Worm (Caenorhabditis elegans) whole organism, late embryonic: ENCODE measurements around the gene rars-2.
A peak's percentile ranks its signal among the peaks of the same experiment; 100 is the strongest.

Source experiments
- C38D4.7 ChIP-seq: fragments of 200-800 bp; sonication (Bioruptor generic); optimal IDR thresholded peaks from 2 replicates; lab custom pipeline; 2018; ENCODE audit warnings: mild to moderate bottlenecking, missing genetic modification characterization, moderate library complexity, missing compliant biosample characterization
- F13H6.1 ChIP-seq: sonication (generic microtip); optimal IDR thresholded peaks from 2 replicates; lab custom pipeline; 2016; ENCODE audit warnings: missing genetic modification characterization, missing compliant biosample characterization
- K02D7.2 ChIP-seq: sonication (generic microtip); optimal IDR thresholded peaks from 2 replicates; lab custom pipeline; 2017; ENCODE audit warnings: mild to moderate bottlenecking, missing genetic modification characterization, missing compliant biosample characterization
- K09A11.1 ChIP-seq: sonication (generic microtip); optimal IDR thresholded peaks from 2 replicates; lab custom pipeline; 2017; ENCODE audit warnings: antibody characterized with exemption, mild to moderate bottlenecking, missing genetic modification characterization, missing compliant biosample characterization; ENCODE audit not compliant: insufficient read depth
- T23F11.4 ChIP-seq: fragments of 200-800 bp; sonication (Bioruptor generic); optimal IDR thresholded peaks from 2 replicates; lab custom pipeline; 2018; ENCODE audit warnings: mild to moderate bottlenecking, missing genetic modification characterization, missing compliant biosample characterization
- Y22D7AL.16 ChIP-seq: sonication (generic microtip); optimal IDR thresholded peaks from 2 replicates; lab custom pipeline; 2016; ENCODE audit warnings: missing genetic modification characterization, missing compliant biosample characterization
- ahr-1 ChIP-seq: sonication (generic microtip); optimal IDR thresholded peaks from 2 replicates; lab custom pipeline; 2016; ENCODE audit warnings: missing genetic modification characterization, missing compliant biosample characterization
- ceh-14 ChIP-seq: sonication (generic microtip); optimal IDR thresholded peaks from 2 replicates; lab custom pipeline; 2016; ENCODE audit warnings: missing genotype, missing genetic modification characterization, missing compliant biosample characterization
- ceh-18 ChIP-seq: sonication (generic microtip); optimal IDR thresholded peaks from 2 replicates; lab custom pipeline; 2016; ENCODE audit warnings: missing genetic modification characterization, missing compliant biosample characterization
- ceh-19 ChIP-seq: fragments of 200-800 bp; sonication (Bioruptor generic); optimal IDR thresholded peaks from 2 replicates; lab custom pipeline; 2018; ENCODE audit warnings: mild to moderate bottlenecking, missing genetic modification characterization, missing compliant biosample characterization
- ceh-31 ChIP-seq: sonication (generic microtip); optimal IDR thresholded peaks from 2 replicates; lab custom pipeline; 2016; ENCODE audit warnings: missing genetic modification characterization, missing compliant biosample characterization
- ceh-34 ChIP-seq: sonication (generic microtip); optimal IDR thresholded peaks from 2 replicates; lab custom pipeline; 2016; ENCODE audit warnings: mild to moderate bottlenecking, missing genetic modification characterization, missing compliant biosample characterization
- ceh-6 ChIP-seq: fragments of 200-800 bp; sonication (Bioruptor generic); optimal IDR thresholded peaks from 2 replicates; lab custom pipeline; 2018; ENCODE audit warnings: mild to moderate bottlenecking, missing genetic modification characterization, missing compliant biosample characterization
- ceh-9 ChIP-seq: sonication (generic microtip); optimal IDR thresholded peaks from 2 replicates; lab custom pipeline; 2016; ENCODE audit warnings: mild to moderate bottlenecking, missing genetic modification characterization, inconsistent platforms, missing compliant biosample characterization
- che-1 ChIP-seq: sonication (generic microtip); optimal IDR thresholded peaks from 2 replicates; lab custom pipeline; 2016; ENCODE audit warnings: mild to moderate bottlenecking, missing genetic modification characterization, missing compliant biosample characterization
- dmd-4 ChIP-seq: sonication (generic microtip); optimal IDR thresholded peaks from 2 replicates; lab custom pipeline; 2016; ENCODE audit warnings: borderline replicate concordance, missing genetic modification characterization, missing compliant biosample characterization
- dve-1 ChIP-seq: sonication (generic microtip); optimal IDR thresholded peaks from 2 replicates; lab custom pipeline; 2017; ENCODE audit warnings: antibody characterized with exemption, mild to moderate bottlenecking, missing genetic modification characterization, missing compliant biosample characterization
- elt-2 ChIP-seq: sonication (generic microtip); optimal IDR thresholded peaks from 2 replicates; lab custom pipeline; 2016; ENCODE audit warnings: missing genetic modification reagents, missing genetic modification characterization, missing compliant biosample characterization
- elt-4 ChIP-seq: sonication (generic microtip); optimal IDR thresholded peaks from 2 replicates; lab custom pipeline; 2016; ENCODE audit warnings: missing genetic modification characterization, missing compliant biosample characterization
- ets-4 ChIP-seq: sonication (generic microtip); optimal IDR thresholded peaks from 2 replicates; lab custom pipeline; 2016; ENCODE audit warnings: missing genetic modification characterization, missing compliant biosample characterization
- fkh-6 ChIP-seq: sonication (generic microtip); optimal IDR thresholded peaks from 2 replicates; lab custom pipeline; 2016; ENCODE audit warnings: missing genetic modification characterization, missing compliant biosample characterization
- gmeb-2 ChIP-seq: sonication (generic microtip); optimal IDR thresholded peaks from 2 replicates; lab custom pipeline; 2016; ENCODE audit warnings: missing genetic modification characterization, inconsistent platforms, missing compliant biosample characterization
- hlh-30 ChIP-seq: sonication (generic microtip); optimal IDR thresholded peaks from 2 replicates; lab custom pipeline; 2017; ENCODE audit warnings: antibody characterized with exemption, missing genetic modification characterization, missing compliant biosample characterization; ENCODE audit not compliant: insufficient read depth
- hlh-6 ChIP-seq: sonication (generic microtip); optimal IDR thresholded peaks from 2 replicates; lab custom pipeline; 2016; ENCODE audit warnings: missing genotype, missing genetic modification characterization, missing compliant biosample characterization
- nfya-1 ChIP-seq: sonication (generic microtip); optimal IDR thresholded peaks from 2 replicates; lab custom pipeline; 2017; ENCODE audit warnings: missing genetic modification characterization, mild to moderate bottlenecking, missing compliant biosample characterization, antibody characterized with exemption, moderate library complexity
- nhr-232 ChIP-seq: sonication (generic microtip); optimal IDR thresholded peaks from 2 replicates; lab custom pipeline; 2016; ENCODE audit warnings: missing genetic modification characterization, missing compliant biosample characterization
- npax-4 ChIP-seq: sonication (generic microtip); optimal IDR thresholded peaks from 2 replicates; lab custom pipeline; 2016; ENCODE audit warnings: missing genetic modification characterization, missing compliant biosample characterization
- pha-2 ChIP-seq: sonication (generic microtip); optimal IDR thresholded peaks from 2 replicates; lab custom pipeline; 2017; ENCODE audit warnings: mild to moderate bottlenecking, missing genetic modification characterization, missing compliant biosample characterization
- pqm-1 ChIP-seq: sonication (generic microtip); optimal IDR thresholded peaks from 2 replicates; lab custom pipeline; 2016; ENCODE audit warnings: missing genetic modification characterization, missing compliant biosample characterization
- rnt-1 ChIP-seq: sonication (generic microtip); optimal IDR thresholded peaks from 2 replicates; lab custom pipeline; 2016; ENCODE audit warnings: missing genetic modification characterization, missing compliant biosample characterization
- sdc-2 ChIP-seq: sonication (generic microtip); optimal IDR thresholded peaks from 2 replicates; lab custom pipeline; 2016; ENCODE audit warnings: missing genotype, missing genetic modification characterization, missing compliant biosample characterization
- sox-2 ChIP-seq: fragments of 200-800 bp; sonication (Bioruptor generic); IDR thresholded peaks from 2 replicates; pipeline ENCODE4 v1.3.6; 2022; ENCODE audit warnings: missing genetic modification reagents, missing genetic modification characterization, missing compliant biosample characterization
- sox-4 ChIP-seq: sonication (generic microtip); optimal IDR thresholded peaks from 2 replicates; lab custom pipeline; 2017; ENCODE audit warnings: mild to moderate bottlenecking, missing genetic modification characterization, inconsistent platforms, missing compliant biosample characterization
- unc-3 ChIP-seq, 2 experiments: fragments of 200-800 bp in 1 of 2; sonication (Bioruptor generic) in 1 of 2; sonication (generic microtip) in 1 of 2; conservative IDR thresholded peaks in 1 of 2; optimal IDR thresholded peaks in 1 of 2; 2 replicates each; pipeline versions ENCODE4 v1.3.6 to Lab custom; 2016 to 2022; ENCODE audit warnings: missing compliant biosample characterization in 2 of 2, missing genetic modification characterization in 2 of 2, missing genetic modification reagents in 1 of 2
- unc-42 ChIP-seq: sonication (generic microtip); optimal IDR thresholded peaks from 2 replicates; lab custom pipeline; 2016; ENCODE audit warnings: missing genotype, missing genetic modification characterization, missing compliant biosample characterization
- zip-5 ChIP-seq: sonication (generic microtip); optimal IDR thresholded peaks from 2 replicates; lab custom pipeline; 2016; ENCODE audit warnings: missing genetic modification characterization, missing compliant biosample characterization

rars-2 gene

ce11 chrII:6107773-6108172, 17.6 kb upstream of the rars-2 start:
- TF ChIP-seq npax-4 (tag; lab: Kevin White, UChicago) = no peak
- no peak for TF ChIP-seq C38D4.7
- no peak for TF ChIP-seq nfya-1 (tag; lab: Kevin White, UChicago)
- no peak for TF ChIP-seq elt-4 (tag; lab: Kevin White, UChicago)
- TF ChIP-seq pqm-1 (tag; lab: Kevin White, UChicago) = no peak
- no peak for TF ChIP-seq pha-2
- TF ChIP-seq ceh-14 (tag; lab: Kevin White, UChicago) = no peak
- no peak for TF ChIP-seq zip-5 (tag; lab: Kevin White, UChicago)
- no peak for TF ChIP-seq ceh-6 (GFP tag; lab: Kevin White, UChicago)
- no peak for TF ChIP-seq gmeb-2 (tag; lab: Kevin White, UChicago)
- no peak for TF ChIP-seq elt-2 (tag; lab: Kevin White, UChicago)
- TF ChIP-seq hlh-30 = no peak
- no peak for TF ChIP-seq hlh-6 (tag; lab: Kevin White, UChicago)
- no peak for TF ChIP-seq ceh-18 (tag; lab: Kevin White, UChicago)
- no peak for TF ChIP-seq sox-4 (tag; lab: Kevin White, UChicago)
- TF ChIP-seq ceh-34 (tag; lab: Kevin White, UChicago) = no peak
- TF ChIP-seq ceh-9 (tag; lab: Kevin White, UChicago) = no peak
- TF ChIP-seq dve-1 (tag; lab: Kevin White, UChicago) = no peak
- TF ChIP-seq K09A11.1 (tag; lab: Kevin White, UChicago) = no peak
- TF ChIP-seq, all 69 proteins: peak for 0

ce11 chrII:6109989-6110388, 15.4 kb upstream of the rars-2 start:
- TF ChIP-seq ceh-19 (no peak), ahr-1 (tag; lab: Kevin White, UChicago) (no peak), C38D4.7 (no peak), zip-5 (tag; lab: Kevin White, UChicago) (no peak), ceh-31 (tag; lab: Kevin White, UChicago) (no peak), Y22D7AL.16 (no peak), sox-2 (no peak), nhr-232 (tag; lab: Kevin White, UChicago) (no peak), unc-3 (GFP tag; conservative IDR thresholded peaks at IDR 0.05; lab: Robert Waterston, UW) (no peak), unc-3 (tag; optimal IDR thresholded peaks at IDR 0.05; lab: Kevin White, UChicago) (no peak), fkh-6 (tag; lab: Kevin White, UChicago) (no peak)

- no peak for TF ChIP-seq che-1 (tag; lab: Kevin White, UChicago)
- no peak for TF ChIP-seq nfya-1 (tag; lab: Kevin White, UChicago)
- TF ChIP-seq dmd-4 (tag; lab: Kevin White, UChicago) = no peak
- no peak for TF ChIP-seq rnt-1 (tag; lab: Kevin White, UChicago)
- TF ChIP-seq sdc-2 = no peak
- TF ChIP-seq ceh-19 = no peak
- no peak for TF ChIP-seq ets-4 (tag; lab: Kevin White, UChicago)
- TF ChIP-seq K02D7.2 (tag; lab: Kevin White, UChicago) = no peak
- TF ChIP-seq F13H6.1 (tag; lab: Kevin White, UChicago) = no peak
- no peak for TF ChIP-seq fkh-6 (tag; lab: Kevin White, UChicago)
- TF ChIP-seq T23F11.4 (GFP tag; lab: Kevin White, UChicago) = no peak
- TF ChIP-seq, all 69 proteins: peak for 0
Measured at ce11 chrII:6113187-6113586, 12.2 kb upstream of the rars-2 start, which contains the start of gene heri-1. Gene heri-1, minus strand, starts transcription at chrII:6113194.

- no peak for TF ChIP-seq ets-4 (tag; lab: Kevin White, UChicago)
- TF ChIP-seq ceh-31 (tag; lab: Kevin White, UChicago) = peak; percentile 38
- TF ChIP-seq unc-42 (tag; lab: Kevin White, UChicago) = peak; percentile 95
Measured at ce11 chrII:6113842-6114441, 11.4 kb upstream of the rars-2 start.
